Fruit fly (Drosophila melanogaster) whole organism, embryonic: Measurements from ENCODE around the gene CG45045.
A peak's percentile ranks its signal among the peaks of the same experiment; 100 is the strongest.

Experiments
- Adf1 ChIP-seq: fragments of 200-800 bp; sonication (Bioruptor generic); IDR thresholded peaks from 2 replicates; pipeline ENCODE4 v1.3.6; 2022; ENCODE audit warnings: missing biosample characterization, missing genetic modification characterization
- CG10979 ChIP-seq: fragments of 200-800 bp; sonication (Bioruptor generic); optimal IDR thresholded peaks from 2 replicates; lab custom pipeline; 2018; ENCODE audit warnings: missing biosample characterization, mild to moderate bottlenecking, missing genetic modification characterization, moderate library complexity
- CG11723 ChIP-seq: fragments of 200-800 bp; sonication (Bioruptor generic); optimal IDR thresholded peaks from 2 replicates; lab custom pipeline; 2017; ENCODE audit warnings: missing biosample characterization, mild to moderate bottlenecking, missing genetic modification characterization
- CG12299 ChIP-seq: fragments of 200-800 bp; sonication (Bioruptor generic); optimal IDR thresholded peaks from 2 replicates; lab custom pipeline; 2018; ENCODE audit warnings: missing biosample characterization, mild to moderate bottlenecking, missing genetic modification characterization
- CG14667 ChIP-seq: fragments of 200-800 bp; sonication (Bioruptor generic); IDR thresholded peaks from 2 replicates; pipeline ENCODE4 v1.3.6; 2022; ENCODE audit warnings: missing biosample characterization, missing genetic modification characterization
- CG1529 ChIP-seq: fragments of 200-800 bp; sonication (Bioruptor generic); optimal IDR thresholded peaks from 3 replicates; lab custom pipeline; 2018; ENCODE audit warnings: missing biosample characterization, missing genetic modification characterization
- CG18262 ChIP-seq: fragments of 200-800 bp; optimal IDR thresholded peaks from 3 replicates; lab custom pipeline; 2019; ENCODE audit warnings: missing biosample characterization, mild to moderate bottlenecking, missing genetic modification characterization, moderate library complexity
- CG18476 ChIP-seq: fragments of 200-800 bp; sonication (Bioruptor generic); optimal IDR thresholded peaks from 2 replicates; lab custom pipeline; 2016; ENCODE audit warnings: missing biosample characterization, mild to moderate bottlenecking, missing genetic modification characterization
- CG2678 ChIP-seq: fragments of 200-800 bp; sonication (Bioruptor generic); optimal IDR thresholded peaks from 3 replicates; lab custom pipeline; 2019; ENCODE audit warnings: missing biosample characterization, mild to moderate bottlenecking, missing genetic modification characterization, moderate library complexity
- CG2889 ChIP-seq: fragments of 200-800 bp; sonication (Bioruptor generic); IDR thresholded peaks from 3 replicates; pipeline ENCODE4 v1.3.6; 2022; ENCODE audit warnings: missing biosample characterization, missing genetic modification characterization
- CG30020 ChIP-seq: fragments of 200-800 bp; optimal IDR thresholded peaks from 2 replicates; lab custom pipeline; 2019; ENCODE audit warnings: missing biosample characterization, mild to moderate bottlenecking, missing genetic modification characterization, moderate library complexity
- CG33557 ChIP-seq: fragments of 200-800 bp; sonication (Bioruptor generic); optimal IDR thresholded peaks from 2 replicates; lab custom pipeline; 2019; ENCODE audit warnings: missing biosample characterization, mild to moderate bottlenecking, missing genetic modification characterization, moderate library complexity
- CG3726 ChIP-seq: fragments of 200-800 bp; sonication (Bioruptor generic); IDR thresholded peaks from 3 replicates; pipeline ENCODE4, ENCODE4 v1.3.6; 2022; ENCODE audit warnings: missing biosample characterization, missing genetic modification characterization
- CG3838 ChIP-seq: fragments of 200-800 bp; sonication (Bioruptor generic); optimal IDR thresholded peaks from 3 replicates; lab custom pipeline; 2016; ENCODE audit warnings: missing biosample characterization, missing genetic modification characterization
- CG3847 ChIP-seq: fragments of 200-800 bp; sonication (Bioruptor generic); IDR thresholded peaks from 2 replicates; pipeline ENCODE4 v1.3.6; 2022; ENCODE audit warnings: missing biosample characterization, missing genetic modification characterization
- CG7556 ChIP-seq: fragments of 200-800 bp; sonication (Bioruptor generic); optimal IDR thresholded peaks from 2 replicates; lab custom pipeline; 2017; ENCODE audit warnings: missing biosample characterization, mild to moderate bottlenecking, missing genetic modification characterization
- CG7839 ChIP-seq: fragments of 200-800 bp; sonication (Bioruptor generic); optimal IDR thresholded peaks from 3 replicates; lab custom pipeline; 2018; ENCODE audit warnings: missing biosample characterization, mild to moderate bottlenecking, missing genetic modification characterization, moderate library complexity
- CG8281 ChIP-seq: fragments of 200-800 bp; sonication (Bioruptor generic); optimal IDR thresholded peaks from 2 replicates; lab custom pipeline; 2018; ENCODE audit warnings: missing biosample characterization, mild to moderate bottlenecking, missing genetic modification characterization, moderate library complexity
- CG8765 ChIP-seq: fragments of 200-800 bp; sonication (Bioruptor generic); IDR thresholded peaks from 2 replicates; pipeline ENCODE4 v1.3.6; 2022; ENCODE audit warnings: missing biosample characterization, missing genetic modification characterization
- Deaf1 ChIP-seq: fragments of 200-800 bp; optimal IDR thresholded peaks from 3 replicates; lab custom pipeline; 2019; ENCODE audit warnings: missing biosample characterization, mild to moderate bottlenecking, missing genetic modification characterization, moderate library complexity
- Dll ChIP-seq: fragments of 200-800 bp; sonication (Bioruptor generic); IDR thresholded peaks from 4 replicates; pipeline ENCODE4 v1.3.6; 2022; ENCODE audit warnings: missing biosample characterization, missing genetic modification characterization; ENCODE audit not compliant: partially characterized antibody
- Dp ChIP-seq: fragments of 200-800 bp; sonication (Bioruptor generic); optimal IDR thresholded peaks from 2 replicates; lab custom pipeline; 2018; ENCODE audit warnings: missing biosample characterization, mild to moderate bottlenecking, missing genetic modification characterization, moderate library complexity
- Gug ChIP-seq: fragments of 200-800 bp; sonication (Bioruptor generic); IDR thresholded peaks from 4 replicates; pipeline ENCODE4 v1.3.6; 2022; ENCODE audit warnings: missing biosample characterization, missing genetic modification characterization
- HLH3B ChIP-seq: fragments of 200-800 bp; sonication (Bioruptor generic); IDR thresholded peaks from 2 replicates; pipeline ENCODE4 v1.3.6; 2022; ENCODE audit warnings: missing biosample characterization, missing genetic modification characterization
- Hmx ChIP-seq: fragments of 200-800 bp; sonication (Bioruptor generic); optimal IDR thresholded peaks from 2 replicates; lab custom pipeline; 2016; ENCODE audit warnings: missing biosample characterization, missing genetic modification characterization
- MESR4 ChIP-seq: fragments of 200-800 bp; sonication (Bioruptor generic); optimal IDR thresholded peaks from 2 replicates; lab custom pipeline; 2018; ENCODE audit warnings: missing biosample characterization, mild to moderate bottlenecking, missing genetic modification characterization, moderate library complexity
- Optix ChIP-seq: fragments of 200-800 bp; sonication (Bioruptor generic); IDR thresholded peaks from 3 replicates; pipeline ENCODE4 v1.3.6; 2022; ENCODE audit warnings: missing biosample characterization, missing genetic modification characterization
- Six4 ChIP-seq: fragments of 200-800 bp; sonication (Bioruptor generic); optimal IDR thresholded peaks from 2 replicates; lab custom pipeline; 2016; ENCODE audit warnings: missing biosample characterization, missing genetic modification characterization
- Spps ChIP-seq: fragments of 200-800 bp; sonication (Bioruptor generic); optimal IDR thresholded peaks from 2 replicates; lab custom pipeline; 2018; ENCODE audit warnings: missing biosample characterization, mild to moderate bottlenecking, missing genetic modification characterization
- Usf ChIP-seq: fragments of 200-800 bp; sonication (Bioruptor generic); optimal IDR thresholded peaks from 2 replicates; lab custom pipeline; 2017; ENCODE audit warnings: missing genotype, missing biosample characterization, missing genetic modification characterization
- Vsx1 ChIP-seq: fragments of 200-800 bp; sonication (Bioruptor generic); optimal IDR thresholded peaks from 2 replicates; lab custom pipeline; 2017; ENCODE audit warnings: missing biosample characterization, mild to moderate bottlenecking, missing genetic modification characterization, missing genetic modification reagents
- ac ChIP-seq: fragments of 200-800 bp; sonication (Bioruptor generic); optimal IDR thresholded peaks from 3 replicates; lab custom pipeline; 2017; ENCODE audit warnings: missing biosample characterization, mild to moderate bottlenecking, missing genetic modification characterization
- ash1 ChIP-seq: fragments of 200-800 bp; sonication (Bioruptor generic); optimal IDR thresholded peaks from 2 replicates; lab custom pipeline; 2018; ENCODE audit warnings: missing biosample characterization, mild to moderate bottlenecking, missing genetic modification characterization
- ato ChIP-seq: fragments of 200-800 bp; sonication (Bioruptor generic); IDR thresholded peaks from 2 replicates; pipeline ENCODE4 v1.3.6; 2022; ENCODE audit warnings: missing biosample characterization, missing genetic modification characterization; ENCODE audit not compliant: partially characterized antibody
- az2 ChIP-seq: fragments of 200-800 bp; sonication (Bioruptor generic); optimal IDR thresholded peaks from 3 replicates; lab custom pipeline; 2016; ENCODE audit warnings: missing biosample characterization, missing genetic modification characterization
- cad ChIP-seq: fragments of >200 bp; optimal IDR thresholded peaks from 2 replicates; lab custom pipeline; 2017; ENCODE audit warnings: missing biosample characterization, missing genetic modification characterization
- chinmo ChIP-seq: fragments of 200-800 bp; sonication (Bioruptor generic); IDR thresholded peaks from 4 replicates; pipeline ENCODE4 v1.3.6; 2022; ENCODE audit warnings: missing biosample characterization, missing genetic modification characterization; ENCODE audit not compliant: partially characterized antibody
- croc ChIP-seq: fragments of 200-800 bp; sonication (Bioruptor generic); conservative IDR thresholded peaks from 3 replicates; pipeline ENCODE4 v1.3.6; 2022; ENCODE audit warnings: missing biosample characterization, missing genetic modification characterization
- dati ChIP-seq: fragments of 200-800 bp; sonication (Bioruptor generic); IDR thresholded peaks from 2 replicates; pipeline ENCODE4 v1.3.6; 2022; ENCODE audit warnings: missing biosample characterization, missing genetic modification characterization
- dimm ChIP-seq: fragments of 200-800 bp; sonication (Bioruptor generic); IDR thresholded peaks from 2 replicates; pipeline ENCODE4 v1.3.6; 2022; ENCODE audit warnings: missing biosample characterization, missing genetic modification characterization
- dpn ChIP-seq, 2 experiments: fragments of 200-800 bp; sonication (Bioruptor generic); optimal IDR thresholded peaks; 3 replicates each; lab custom pipeline; 2016; ENCODE audit warnings: missing biosample characterization in 2 of 2, missing genetic modification characterization in 2 of 2
- gro ChIP-seq: fragments of 200-800 bp; sonication (Bioruptor generic); optimal IDR thresholded peaks from 2 replicates; lab custom pipeline; 2016; ENCODE audit warnings: missing biosample characterization, missing genetic modification characterization
- gsb ChIP-seq: fragments of 200-800 bp; sonication (Bioruptor generic); IDR thresholded peaks from 2 replicates; pipeline ENCODE4 v1.3.6; 2022; ENCODE audit warnings: missing biosample characterization, missing genetic modification characterization
- h ChIP-seq: fragments of >200 bp; optimal IDR thresholded peaks from 2 replicates; lab custom pipeline; 2017
- jing ChIP-seq: fragments of 200-800 bp; sonication (Bioruptor generic); optimal IDR thresholded peaks from 2 replicates; lab custom pipeline; 2018; ENCODE audit warnings: missing biosample characterization, mild to moderate bottlenecking, missing genetic modification characterization
- lmd ChIP-seq: fragments of 200-800 bp; sonication (Bioruptor generic); IDR thresholded peaks from 2 replicates; pipeline ENCODE4 v1.3.6; 2022; ENCODE audit warnings: missing biosample characterization, missing genetic modification characterization
- maf-S ChIP-seq: fragments of 200-800 bp; sonication (Bioruptor generic); optimal IDR thresholded peaks from 2 replicates; lab custom pipeline; 2016; ENCODE audit warnings: missing biosample characterization, missing genetic modification characterization
- oc ChIP-seq: fragments of 200-800 bp; sonication (Bioruptor generic); optimal IDR thresholded peaks from 2 replicates; lab custom pipeline; 2018; ENCODE audit warnings: missing biosample characterization, mild to moderate bottlenecking, missing genetic modification characterization, moderate library complexity
- phol ChIP-seq: fragments of 200-800 bp; sonication (Bioruptor generic); optimal IDR thresholded peaks from 3 replicates; lab custom pipeline; 2018; ENCODE audit warnings: missing biosample characterization, mild to moderate bottlenecking, missing genetic modification characterization, moderate library complexity
- sens-2 ChIP-seq: fragments of 200-800 bp; sonication (Bioruptor generic); IDR thresholded peaks from 2 replicates; pipeline ENCODE4 v1.3.6; 2022; ENCODE audit warnings: missing biosample characterization, missing genetic modification characterization
- slp2 ChIP-seq: fragments of 200-800 bp; sonication (Bioruptor generic); optimal IDR thresholded peaks from 2 replicates; lab custom pipeline; 2016; ENCODE audit warnings: missing biosample characterization, missing genetic modification characterization
- stc ChIP-seq: fragments of 200-800 bp; sonication (Bioruptor generic); IDR thresholded peaks from 2 replicates; pipeline ENCODE4 v1.3.6; 2022; ENCODE audit warnings: missing biosample characterization, missing genetic modification characterization
- z ChIP-seq: fragments of 200-800 bp; sonication (Bioruptor generic); IDR thresholded peaks from 3 replicates; pipeline ENCODE4 v1.3.6; 2022; ENCODE audit warnings: missing biosample characterization, missing genetic modification characterization
- zfh1 ChIP-seq: fragments of 200-800 bp; sonication (Bioruptor generic); IDR thresholded peaks from 3 replicates; pipeline ENCODE4 v1.3.6; 2022; ENCODE audit warnings: missing biosample characterization, missing genetic modification characterization

Gene CG45045

dm6 chr3R:17617976-17618308 lies 49.4 kb upstream of the CG45045 start (continued):
- TF ChIP-seq maf-S (GFP tag; lab: Kevin White, UChicago) = no peak
- no peak for TF ChIP-seq MESR4 (GFP tag; lab: Kevin White, UChicago)
- no peak for TF ChIP-seq gsb (GFP tag; lab: Robert Waterston, UW)
- no peak for TF ChIP-seq phol (tag; lab: Kevin White, UChicago)
- no peak for TF ChIP-seq z
- TF ChIP-seq CG10979 (tag; lab: Kevin White, UChicago) = no peak
- TF ChIP-seq zfh1 (GFP tag; lab: Robert Waterston, UW) = no peak
- TF ChIP-seq slp2 (GFP tag; lab: Kevin White, UChicago) = no peak
- TF ChIP-seq gro (GFP tag; lab: Kevin White, UChicago) = no peak
- no peak for TF ChIP-seq CG3838 (GFP tag; lab: Kevin White, UChicago)
- TF ChIP-seq CG8765 (GFP tag; lab: Robert Waterston, UW) = no peak
- no peak for TF ChIP-seq Vsx1 (GFP tag; lab: Kevin White, UChicago)
- TF ChIP-seq Dll (GFP tag; lab: Robert Waterston, UW) = peak; percentile 73; the same call in 3 of the 4 replicates
- TF ChIP-seq CG2678 (tag; lab: Kevin White, UChicago) = no peak
- no peak for TF ChIP-seq CG12299
- no peak for TF ChIP-seq CG3726 (GFP tag; lab: Robert Waterston, UW)
- no peak for TF ChIP-seq ac (GFP tag; lab: Kevin White, UChicago)
- TF ChIP-seq CG18262 = peak; percentile 10
- no peak for TF ChIP-seq lmd (GFP tag; lab: Robert Waterston, UW)
- no peak for TF ChIP-seq HLH3B (GFP tag; lab: Robert Waterston, UW)
- TF ChIP-seq h (lab: Kevin White, UChicago) = no peak
- no peak for TF ChIP-seq CG14667 (GFP tag; lab: Robert Waterston, UW)
- TF ChIP-seq chinmo (GFP tag; lab: Robert Waterston, UW) = peak; percentile 68; the same call in 1 of the 4 replicates
- no peak for TF ChIP-seq CG8281 (tag; lab: Kevin White, UChicago)
- no peak for TF ChIP-seq CG33557 (GFP tag; lab: Kevin White, UChicago)
- TF ChIP-seq CG18476 (GFP tag; lab: Kevin White, UChicago) = no peak
- peak; percentile 5 for TF ChIP-seq CG7839 (tag; lab: Kevin White, UChicago)
- TF ChIP-seq dpn (GFP tag; optimal IDR thresholded peaks at IDR 0.05; lab: Kevin White, UChicago) = no peak
- no peak for TF ChIP-seq CG1529 (GFP tag; lab: Kevin White, UChicago)
- TF ChIP-seq Hmx (GFP tag; lab: Kevin White, UChicago) = no peak
- TF ChIP-seq CG2889 (GFP tag; lab: Robert Waterston, UW) = no peak
- no peak for TF ChIP-seq croc (GFP tag; lab: Robert Waterston, UW)
- TF ChIP-seq Spps (tag; lab: Kevin White, UChicago) = no peak
- no peak for TF ChIP-seq CG7556 (GFP tag; lab: Kevin White, UChicago)
- no peak for TF ChIP-seq sens-2 (GFP tag; lab: Robert Waterston, UW)
- TF ChIP-seq Adf1 (GFP tag; lab: Robert Waterston, UW) = no peak
- TF ChIP-seq ash1 (GFP tag; lab: Kevin White, UChicago) = no peak
- TF ChIP-seq Gug (GFP tag; lab: Robert Waterston, UW) = no peak
- TF ChIP-seq Six4 (GFP tag; lab: Kevin White, UChicago) = no peak
- TF ChIP-seq CG30020 (tag; lab: Kevin White, UChicago) = no peak
- no peak for TF ChIP-seq dimm (GFP tag; lab: Robert Waterston, UW)
- no peak for TF ChIP-seq dati (GFP tag; lab: Robert Waterston, UW)
- TF ChIP-seq CG11723 (GFP tag; lab: Kevin White, UChicago) = no peak
- no peak for TF ChIP-seq jing
- TF ChIP-seq Dp (GFP tag; lab: Kevin White, UChicago) = no peak
- no peak for TF ChIP-seq Optix (GFP tag; lab: Robert Waterston, UW)
- no peak for TF ChIP-seq CG3847
- no peak for TF ChIP-seq Usf (GFP tag; lab: Kevin White, UChicago)
- TF ChIP-seq stc (GFP tag; lab: Robert Waterston, UW) = no peak
- no peak for TF ChIP-seq cad (GFP tag; lab: Kevin White, UChicago)
- no peak for TF ChIP-seq Deaf1 (tag; lab: Kevin White, UChicago)
- peak; percentile 78 for TF ChIP-seq ato (GFP tag; lab: Robert Waterston, UW)
- TF ChIP-seq oc = no peak
- TF ChIP-seq az2 = no peak
